Fruit fly (Drosophila melanogaster): ENCODE measurements around the gene CG14074.

The CG14074 gene

DNA sequence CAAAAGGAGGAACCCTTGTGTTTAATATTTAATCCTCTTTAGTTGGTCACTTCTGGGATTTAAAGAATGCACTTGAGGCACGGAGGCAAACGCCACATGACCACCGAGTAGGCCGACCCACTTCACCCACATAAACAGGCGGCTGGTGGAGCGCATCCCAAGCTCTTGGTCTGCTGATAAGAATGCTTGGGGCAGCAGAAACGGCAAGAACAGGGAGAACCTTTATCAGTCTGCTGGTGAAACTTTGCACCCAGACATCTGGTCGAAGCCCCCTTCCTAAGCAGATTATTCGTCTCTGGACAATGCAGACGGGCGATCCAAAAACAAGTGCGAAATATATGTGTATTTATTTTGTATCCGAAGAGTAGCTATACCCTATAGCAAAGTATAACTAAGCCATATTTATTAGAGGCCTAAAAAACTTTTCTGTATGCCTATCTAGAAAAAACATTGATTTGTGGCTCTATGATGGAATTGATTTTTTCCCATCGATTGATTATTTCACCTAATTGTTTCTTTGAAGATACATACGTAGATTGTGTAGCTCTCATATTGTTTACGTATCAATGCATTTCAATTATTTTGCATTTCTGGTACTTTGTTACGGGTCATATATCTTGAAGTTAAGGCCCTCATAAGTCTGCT lies 23.3 kb downstream of the CG14074 start:
- TF ChIP-seq psq (optimal IDR thresholded peaks at IDR 0.05) (no peak), Myc (optimal IDR thresholded peaks at IDR 0.05) (no peak), h (optimal IDR thresholded peaks at IDR 0.05) (no peak), ttk (optimal IDR thresholded peaks at IDR 0.05) (no peak), insv (optimal IDR thresholded peaks at IDR 0.05) (no peak), Sin3A (optimal IDR thresholded peaks at IDR 0.05) (no peak)

DNA sequence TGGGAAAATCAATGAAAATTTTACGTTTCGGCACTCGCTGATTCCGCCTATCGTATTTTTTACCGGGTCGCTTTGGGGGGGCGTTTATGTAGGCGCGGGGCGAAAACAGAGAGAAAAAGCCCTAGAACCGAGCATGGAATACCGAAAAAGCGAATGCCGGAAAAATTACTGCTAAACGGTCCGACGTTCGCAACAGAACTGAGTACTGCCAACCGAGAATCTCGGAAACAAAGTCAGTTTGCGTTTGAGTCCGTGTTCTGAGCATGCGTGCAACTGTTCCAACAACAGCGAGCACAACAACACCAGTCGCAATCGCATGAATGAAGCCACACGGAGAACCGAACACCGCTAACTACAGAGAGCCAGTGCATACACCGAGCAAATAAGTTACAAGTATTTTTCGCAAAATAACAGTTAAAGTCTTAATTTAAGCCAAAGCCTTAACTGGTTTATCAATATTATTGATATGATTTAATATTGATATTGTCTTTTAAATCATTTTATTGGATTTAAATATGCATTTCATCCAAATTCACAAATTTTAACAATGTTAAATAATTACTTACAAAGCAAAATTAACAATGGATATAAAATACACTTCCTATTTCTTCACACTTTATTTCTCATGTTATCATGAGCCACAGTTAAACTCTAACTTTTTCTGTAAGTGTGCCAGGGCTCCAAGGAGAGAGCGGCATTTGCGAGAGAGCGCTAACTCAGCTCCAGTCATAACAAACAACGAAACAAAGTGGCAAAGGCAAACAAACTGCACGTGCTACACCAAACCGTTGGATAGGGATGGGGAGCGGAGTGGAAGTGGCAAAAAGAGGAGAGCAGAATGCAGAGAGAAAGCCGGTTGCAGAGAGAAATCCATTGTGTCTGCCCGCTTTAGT lies 24.5 kb downstream of the CG14074 start, which contains the start of gene CG3961:
Gene CG3961 (minus strand): TSS at position 201 of the 893 bp plus-strand sequence.
- TF ChIP-seq insv (optimal IDR thresholded peaks at IDR 0.05) (no peak), ttk (optimal IDR thresholded peaks at IDR 0.05) (no peak), Myc (optimal IDR thresholded peaks at IDR 0.05) (no peak), Sin3A (optimal IDR thresholded peaks at IDR 0.05) (no peak), h (optimal IDR thresholded peaks at IDR 0.05) (no peak), psq (optimal IDR thresholded peaks at IDR 0.05) (no peak)

DNA sequence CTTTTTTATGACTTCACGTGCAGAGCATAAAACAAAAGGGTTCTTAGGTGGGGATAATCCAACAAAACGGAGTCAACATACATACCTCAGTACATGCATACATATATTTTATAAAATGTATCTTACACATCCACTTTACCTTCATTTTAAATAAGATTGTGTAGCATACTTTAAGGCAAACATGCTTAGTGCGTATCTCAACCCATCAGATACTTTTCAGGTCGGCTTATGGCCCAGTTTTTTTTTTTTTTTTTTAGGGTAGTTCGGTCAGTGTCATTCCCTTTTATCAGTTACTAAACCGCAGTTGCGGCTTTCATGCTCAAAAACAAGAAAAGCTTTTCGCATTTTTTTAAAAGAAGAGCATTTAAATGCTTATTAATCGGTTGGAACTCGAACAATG lies 26.0 kb downstream of the CG14074 start, which contains the start of gene NijB:
Gene NijB (plus strand): TSS at position 398 of the 400 bp plus-strand sequence.
- TF ChIP-seq Sin3A (optimal IDR thresholded peaks at IDR 0.05), result no peak

DNA sequence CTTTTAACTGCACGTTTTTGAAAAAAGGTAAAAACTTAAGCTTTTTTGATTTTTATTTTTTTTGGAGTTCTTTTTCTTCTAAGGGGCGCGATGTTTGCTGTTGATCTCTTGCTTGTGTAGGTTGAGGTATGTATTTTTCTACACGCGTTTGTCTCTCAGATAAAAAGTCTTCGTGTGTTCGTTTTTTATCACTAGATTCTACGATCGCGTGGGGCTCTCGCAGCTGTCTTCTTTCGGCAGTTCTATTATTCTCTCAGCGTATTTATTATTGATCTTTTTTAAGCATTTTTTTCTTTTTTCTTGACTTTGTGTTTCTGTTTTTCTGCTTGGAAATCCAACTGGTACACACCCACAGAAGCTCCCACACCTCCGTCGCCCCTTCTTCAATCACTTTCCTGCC lies 29.1 kb downstream of the CG14074 start:
- TF ChIP-seq Myc (optimal IDR thresholded peaks at IDR 0.05) (no peak), ttk (optimal IDR thresholded peaks at IDR 0.05) (no peak), h (optimal IDR thresholded peaks at IDR 0.05) (no peak), psq (optimal IDR thresholded peaks at IDR 0.05) (no peak), Sin3A (optimal IDR thresholded peaks at IDR 0.05) (no peak), insv (optimal IDR thresholded peaks at IDR 0.05) (no peak)

DNA sequence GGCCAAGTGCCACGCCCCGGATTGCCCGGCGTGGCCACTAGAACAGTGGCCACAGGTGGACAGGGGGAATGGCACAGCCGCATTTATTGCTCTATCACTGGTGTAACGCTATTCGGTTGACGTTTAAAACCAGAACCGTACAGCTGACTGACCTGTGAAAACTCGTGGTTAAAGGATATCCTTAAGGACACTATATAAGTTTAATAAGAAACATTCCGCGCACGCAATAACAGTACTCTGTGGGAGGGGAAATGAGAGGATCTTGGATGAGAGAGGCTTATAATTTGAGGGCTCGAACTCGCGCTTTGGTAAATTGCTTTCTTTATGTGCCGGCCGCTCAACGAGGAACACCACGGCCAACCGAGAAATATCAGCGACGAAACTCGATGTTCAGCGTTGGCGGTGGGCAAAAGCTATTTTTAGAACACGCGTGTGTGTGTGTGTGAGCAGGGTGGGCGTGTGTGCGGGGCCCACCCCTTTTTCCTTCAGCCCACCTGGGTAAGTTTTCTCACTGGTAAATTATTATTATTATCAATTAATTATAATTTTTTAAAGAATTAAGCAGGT lies 30.4 kb downstream of the CG14074 start:
- TF ChIP-seq psq (optimal IDR thresholded peaks at IDR 0.05) (no peak), h (optimal IDR thresholded peaks at IDR 0.05) (no peak), Sin3A (optimal IDR thresholded peaks at IDR 0.05) (no peak), Myc (optimal IDR thresholded peaks at IDR 0.05) (no peak), ttk (optimal IDR thresholded peaks at IDR 0.05) (no peak), insv (optimal IDR thresholded peaks at IDR 0.05) (no peak)

DNA sequence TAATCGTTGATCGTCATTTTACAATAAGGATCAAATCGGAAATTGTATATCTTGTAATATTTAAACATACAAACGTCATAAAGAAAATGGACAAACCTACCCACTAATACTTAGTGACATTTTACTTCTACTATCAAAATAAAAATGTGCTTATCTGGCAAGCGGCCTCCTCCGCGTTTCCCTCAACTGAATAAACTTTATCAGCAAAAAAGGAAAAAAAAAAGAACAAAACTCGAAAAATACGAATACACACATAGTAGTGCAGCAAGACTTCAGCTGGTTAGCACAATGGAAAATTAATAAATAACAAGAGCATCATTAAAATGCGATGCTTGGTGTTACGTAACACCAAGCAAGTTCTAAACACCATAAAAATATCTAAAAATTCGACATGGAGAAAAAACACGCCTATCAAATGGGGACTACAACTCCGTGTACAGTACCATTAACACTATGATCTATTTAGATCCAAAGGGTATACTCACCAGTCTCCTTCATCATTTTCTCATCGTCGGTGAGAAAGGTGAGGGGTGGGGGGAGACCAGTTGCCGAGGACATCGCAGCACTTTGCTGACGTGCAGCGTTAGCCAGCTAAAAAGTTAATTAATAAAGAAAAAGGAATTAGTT lies 31.5 kb downstream of the CG14074 start:
- TF ChIP-seq psq (optimal IDR thresholded peaks at IDR 0.05), result no peak
- TF ChIP-seq insv (optimal IDR thresholded peaks at IDR 0.05), result no peak
- no peak for TF ChIP-seq Myc (optimal IDR thresholded peaks at IDR 0.05)
- TF ChIP-seq h (optimal IDR thresholded peaks at IDR 0.05), result no peak

DNA sequence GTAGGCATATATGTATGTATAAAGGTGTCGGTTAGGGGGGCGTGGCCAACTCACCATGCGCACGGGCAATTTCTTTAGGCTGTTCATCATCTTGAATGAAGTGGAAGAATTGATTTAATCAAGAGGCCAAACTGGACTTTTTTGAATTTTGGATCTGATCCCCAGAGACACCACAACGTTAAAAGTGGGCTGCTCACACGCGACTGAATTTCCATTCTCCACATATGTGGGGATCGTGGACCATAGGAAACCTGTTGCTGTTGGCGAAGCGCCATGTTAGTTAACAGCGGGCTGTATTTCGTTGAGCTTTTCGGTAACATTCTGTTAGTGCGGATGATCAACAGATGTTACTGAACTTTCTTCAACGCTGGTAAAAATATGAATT lies 32.1 kb downstream of the CG14074 start, which contains the start of gene CG3902:
Gene CG3902 (minus strand): TSS at position 208 of the 385 bp plus-strand sequence.
- TF ChIP-seq Myc (optimal IDR thresholded peaks at IDR 0.05), result no peak
- no peak for TF ChIP-seq h (optimal IDR thresholded peaks at IDR 0.05)
- no peak for TF ChIP-seq psq (optimal IDR thresholded peaks at IDR 0.05)
- no peak for TF ChIP-seq ttk (optimal IDR thresholded peaks at IDR 0.05)
- no peak for TF ChIP-seq Sin3A (optimal IDR thresholded peaks at IDR 0.05)
- no peak for TF ChIP-seq insv (optimal IDR thresholded peaks at IDR 0.05)

DNA sequence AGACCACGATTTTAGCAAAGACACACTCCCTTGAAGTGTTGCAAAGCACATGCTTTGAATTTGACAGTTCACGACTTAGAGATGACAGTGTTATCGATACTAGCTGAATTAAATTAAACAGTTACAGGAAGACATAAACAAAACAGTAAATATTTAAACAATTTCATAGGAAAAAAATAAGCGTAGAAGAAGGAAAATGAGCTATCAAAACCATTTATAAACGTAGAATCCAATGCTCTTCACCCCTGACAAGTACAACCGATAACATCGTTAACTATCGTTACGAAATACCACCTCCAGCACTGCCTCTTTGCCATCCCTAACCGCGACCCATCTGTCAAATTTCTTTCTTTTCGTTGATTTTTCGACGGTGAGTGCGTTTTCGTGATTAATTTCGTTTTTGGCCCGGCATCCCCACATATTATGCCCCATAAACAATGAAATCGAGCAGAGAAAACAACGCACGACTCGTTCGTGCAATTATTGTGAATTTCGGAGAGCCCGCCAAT lies 32.8 kb downstream of the CG14074 start, which contains the start of gene RpL26:
Gene RpL26 (plus strand): TSS at position 106 of the 509 bp plus-strand sequence.
- TF ChIP-seq ttk (optimal IDR thresholded peaks at IDR 0.05) (no peak), insv (optimal IDR thresholded peaks at IDR 0.05) (no peak), h (optimal IDR thresholded peaks at IDR 0.05) (no peak), Sin3A (optimal IDR thresholded peaks at IDR 0.05) (no peak), Myc (optimal IDR thresholded peaks at IDR 0.05) (no peak), psq (optimal IDR thresholded peaks at IDR 0.05) (no peak)

DNA sequence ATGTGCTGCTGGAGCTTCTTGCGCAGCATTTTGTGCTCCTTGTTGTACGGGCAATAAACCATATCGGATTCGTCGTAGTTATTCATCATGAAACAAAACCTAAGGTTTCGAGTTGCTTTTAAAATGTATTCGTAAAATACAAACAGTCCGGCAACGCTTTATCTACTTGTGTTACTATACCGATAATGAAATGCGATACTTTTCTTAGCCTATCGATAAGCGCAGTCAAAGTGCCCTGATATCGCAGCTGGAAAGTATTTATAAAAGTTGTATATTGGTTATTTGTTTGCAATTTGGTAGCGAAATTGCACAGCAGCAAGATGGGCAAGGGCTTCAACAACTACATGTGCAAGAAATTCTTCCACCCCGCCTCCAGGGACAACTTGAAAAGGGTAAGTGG lies 35.4 kb downstream of the CG14074 start, which contains the start of the genes arx and CG6843:
Gene arx (minus strand): TSS at position 144 of the 400 bp plus-strand sequence.
Gene CG6843 (plus strand): TSS at position 184 of the 400 bp plus-strand sequence.
- no peak for TF ChIP-seq Sin3A (optimal IDR thresholded peaks at IDR 0.05)
- no peak for TF ChIP-seq ttk (optimal IDR thresholded peaks at IDR 0.05)
- no peak for TF ChIP-seq Myc (optimal IDR thresholded peaks at IDR 0.05)
- no peak for TF ChIP-seq psq (optimal IDR thresholded peaks at IDR 0.05)

DNA sequence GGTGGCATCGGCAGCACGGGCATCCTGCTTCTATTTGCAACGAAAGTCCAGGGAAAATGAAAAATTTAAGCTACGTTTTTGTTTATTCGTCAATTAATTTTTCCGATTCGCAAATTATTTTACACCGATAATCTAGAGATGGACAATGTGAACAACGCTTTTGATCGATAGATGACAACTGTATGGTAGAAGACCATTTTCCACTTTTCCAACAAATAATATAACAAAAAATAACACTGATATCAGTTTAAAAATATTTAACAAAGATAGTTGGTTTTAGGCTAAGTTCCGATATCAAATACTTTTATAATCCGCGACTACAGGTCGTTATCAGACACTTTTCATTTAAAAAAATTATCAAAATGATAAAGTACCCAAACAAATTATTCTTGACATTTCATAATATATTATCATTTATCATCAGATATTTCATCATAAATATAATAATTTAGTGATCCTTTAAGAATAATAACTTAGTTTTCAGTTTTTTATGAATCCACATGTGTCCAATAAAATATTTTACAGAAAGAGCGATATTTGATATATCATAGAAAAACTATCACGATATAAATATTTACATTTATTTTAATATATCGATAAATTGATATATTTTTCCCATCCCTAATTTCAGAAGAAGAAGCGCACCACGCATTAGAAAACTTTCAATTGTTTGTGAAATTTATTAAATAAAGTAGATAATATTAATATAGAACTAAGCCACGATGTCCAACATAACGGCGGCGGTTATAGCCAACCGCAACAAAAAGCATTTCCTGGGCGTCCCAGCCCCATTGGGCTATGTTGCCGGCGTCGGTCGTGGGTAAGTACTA lies 39.0 kb downstream of the CG14074 start, which contains the start of the genes CSN1b and Prp6:
Gene CSN1b (minus strand): TSS at position 159 of the 830 bp plus-strand sequence.
Gene Prp6 (plus strand): TSS at position 601 of the 830 bp plus-strand sequence.
- TF ChIP-seq psq (optimal IDR thresholded peaks at IDR 0.05), result no peak
- TF ChIP-seq ttk (optimal IDR thresholded peaks at IDR 0.05), result no peak
- TF ChIP-seq insv (optimal IDR thresholded peaks at IDR 0.05), result no peak
- TF ChIP-seq h (optimal IDR thresholded peaks at IDR 0.05), result no peak
- no peak for TF ChIP-seq Myc (optimal IDR thresholded peaks at IDR 0.05)
- no peak for TF ChIP-seq Sin3A (optimal IDR thresholded peaks at IDR 0.05)

DNA sequence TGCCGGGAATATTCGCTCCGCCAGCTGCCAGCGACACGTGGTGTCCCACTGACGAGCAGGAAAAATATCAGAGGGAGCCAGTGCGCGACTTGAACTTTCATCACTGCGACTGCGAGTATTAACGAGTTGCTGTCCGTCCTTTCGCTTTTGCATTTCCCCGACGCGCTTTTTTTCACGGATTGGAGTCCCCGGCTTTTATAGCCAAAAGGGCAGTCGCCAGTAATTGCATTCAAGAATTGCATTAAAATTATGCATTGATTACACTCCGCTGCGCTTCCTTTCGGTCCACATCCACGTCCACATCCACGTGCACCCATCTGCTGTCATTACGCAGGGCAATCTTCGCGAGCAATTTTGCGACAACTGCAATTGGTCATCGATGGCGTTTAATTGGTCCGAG lies 45.1 kb downstream of the CG14074 start, which contains the start of gene Ir75d:
Gene Ir75d (minus strand): TSS at position 101 of the 400 bp plus-strand sequence.
- TF ChIP-seq Sin3A (optimal IDR thresholded peaks at IDR 0.05) (no peak), h (optimal IDR thresholded peaks at IDR 0.05) (no peak)

Measured in Kc167 (cell line).